Worm (Caenorhabditis elegans) whole organism, dauer: ENCODE data around the gene fkh-8.

ENCODE experiments used
- unc-62 ChIP-seq: sonication (generic microtip); optimal IDR thresholded peaks from 2 replicates; lab custom pipeline; 2017; ENCODE audit warnings: missing biosample characterization, missing genetic modification reagents, missing genetic modification characterization

fkh-8 gene

DNA sequence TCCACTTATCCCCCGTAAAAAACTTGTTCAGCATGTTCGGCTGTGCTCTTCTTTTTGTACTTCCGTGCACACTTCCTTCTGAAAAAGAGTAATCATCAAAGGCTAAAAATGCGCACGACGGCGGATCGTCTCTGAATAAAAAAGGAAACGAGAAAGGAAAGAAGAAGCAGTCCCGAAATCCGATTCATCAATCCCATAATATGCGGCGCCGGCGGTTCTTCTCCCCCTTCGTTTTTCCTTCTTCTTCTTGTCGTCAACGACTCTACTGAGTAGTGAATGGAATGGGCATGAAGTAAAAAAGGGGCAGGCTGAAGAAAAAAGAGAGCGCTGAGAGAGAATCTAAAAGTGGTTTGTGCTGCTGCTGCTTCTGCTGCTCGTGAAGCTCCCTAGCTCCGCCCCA, 41.8 kb downstream of the fkh-8 start:
- TF ChIP-seq unc-62 (GFP tag; lab: Kevin White, UChicago) = no peak

DNA sequence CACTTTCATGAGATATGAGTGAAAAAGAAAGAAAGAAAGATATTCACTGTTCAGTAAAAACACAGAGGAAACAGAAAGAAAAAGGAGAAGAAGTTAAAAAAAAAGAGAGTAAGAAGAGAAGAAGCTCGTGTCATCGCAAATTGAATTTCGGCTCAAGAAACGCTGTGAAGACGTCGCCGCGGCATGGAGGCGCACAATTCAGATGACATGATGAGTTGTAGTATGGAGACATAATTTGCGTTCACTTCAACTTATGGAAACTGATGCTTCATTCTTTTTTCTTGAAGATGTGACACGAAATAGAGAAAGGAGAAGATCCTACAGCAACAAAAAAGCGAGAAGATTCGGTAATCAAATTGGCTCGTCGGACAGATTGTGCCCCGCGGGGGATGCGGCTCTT, 42.8 kb downstream of the fkh-8 start:
- TF ChIP-seq unc-62 (GFP tag; lab: Kevin White, UChicago) = no peak

DNA sequence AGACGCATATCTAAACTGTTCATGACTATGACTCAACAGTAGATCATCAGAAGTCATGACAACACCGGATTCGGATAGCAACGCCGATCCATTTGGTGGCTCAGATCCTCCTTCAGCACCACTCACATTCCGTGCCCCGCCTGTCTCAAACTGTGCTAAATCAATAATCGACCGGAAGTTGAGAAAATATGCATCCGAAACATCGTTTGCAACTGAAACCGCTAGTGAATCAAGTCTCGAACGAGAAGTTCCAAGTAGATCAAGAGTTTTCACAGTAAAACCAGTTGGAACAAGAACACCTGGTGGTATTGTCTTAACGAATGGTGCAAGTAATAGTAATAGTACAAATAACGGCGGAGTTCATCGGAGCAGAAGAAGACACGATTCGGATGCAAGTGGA, 44.1 kb downstream of the fkh-8 start:
- no peak for TF ChIP-seq unc-62 (GFP tag; lab: Kevin White, UChicago)

DNA sequence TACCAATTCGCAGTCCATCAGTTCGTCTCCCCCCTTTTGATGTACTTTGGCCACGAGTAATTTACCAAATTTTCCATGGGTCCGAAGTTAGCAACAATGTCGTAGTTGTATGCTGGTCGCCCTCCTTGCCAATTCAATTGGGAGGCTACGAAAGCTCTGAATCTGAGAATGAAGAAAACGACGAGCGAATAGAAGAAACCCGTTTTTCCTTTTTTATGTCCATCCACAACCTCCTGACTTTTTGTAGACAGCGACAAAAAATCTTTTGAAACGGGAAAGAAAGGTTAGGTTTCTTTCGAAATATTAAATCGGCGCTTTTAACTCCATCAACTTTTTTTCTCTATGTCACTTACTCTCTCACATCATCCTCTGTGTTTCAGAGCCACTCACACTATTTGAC, 48.7 kb downstream of the fkh-8 start:
- no peak for TF ChIP-seq unc-62 (GFP tag; lab: Kevin White, UChicago)
